Worm (Caenorhabditis elegans): ENCODE data around the gene Y22D7AL.3.

Gene Y22D7AL.3

ce11 chrIII:1601464-1602169 lies 39.6 kb upstream of the Y22D7AL.3 start (continued):
- TF ChIP-seq egl-13 (tag; optimal IDR thresholded peaks at IDR 0.05) = no peak
- TF ChIP-seq fkh-8 (tag; optimal IDR thresholded peaks at IDR 0.05) = peak; percentile 55
- no peak for TF ChIP-seq nhr-76 (tag; optimal IDR thresholded peaks at IDR 0.05)
- TF ChIP-seq snu-23 (GFP tag; optimal IDR thresholded peaks at IDR 0.05) = peak; percentile 40
- TF ChIP-seq irx-1 (tag; optimal IDR thresholded peaks at IDR 0.05) = peak; percentile 35
- TF ChIP-seq dsc-1 (tag; optimal IDR thresholded peaks at IDR 0.05) = peak; percentile 46
- no peak for TF ChIP-seq efl-1 (optimal IDR thresholded peaks at IDR 0.05)
- TF ChIP-seq efl-1 (GFP tag; optimal IDR thresholded peaks at IDR 0.05 in 1 of 2) = peak in 1 of 2 experiments; percentile 86
- TF ChIP-seq nhr-71 (tag; optimal IDR thresholded peaks at IDR 0.05) = peak; percentile 53
- TF ChIP-seq grh-1 (GFP tag; IDR thresholded peaks at IDR 0.05) = no peak
- TF ChIP-seq ces-1 (GFP tag; optimal IDR thresholded peaks at IDR 0.05) = no peak
- TF ChIP-seq lin-14 (GFP tag; optimal IDR thresholded peaks at IDR 0.05) = peak; percentile 68
- peak; percentile 34 for TF ChIP-seq elt-2 (tag; optimal IDR thresholded peaks at IDR 0.05)
- TF ChIP-seq nhr-19 (GFP tag; conservative IDR thresholded peaks at IDR 0.05) = peak; percentile 39
- peak; percentile 81 for TF ChIP-seq nhr-85 (tag)

ce11 chrIII:1602682-1603081 lies 38.6 kb upstream of the Y22D7AL.3 start:
- TF ChIP-seq mdl-1 (tag; optimal IDR thresholded peaks at IDR 0.05) (peak in 1 of 2 experiments; percentile 6), nhr-11 (tag; optimal IDR thresholded peaks at IDR 0.05) (no peak), zip-4 (GFP tag; optimal IDR thresholded peaks at IDR 0.05) (no peak), fkh-8 (tag; optimal IDR thresholded peaks at IDR 0.05) (no peak), elt-2 (tag; optimal IDR thresholded peaks at IDR 0.05) (peak; percentile 93), lin-35 (GFP tag; optimal IDR thresholded peaks at IDR 0.05) (peak in 1 of 2 experiments; percentile 44), unc-130 (tag; optimal IDR thresholded peaks at IDR 0.05) (no peak), mab-9 (GFP tag; IDR thresholded peaks at IDR 0.05) (no peak), fkh-4 (tag; optimal IDR thresholded peaks at IDR 0.05; ENCODE audit: borderline replicate concordance) (no peak), nhr-90 (tag; optimal IDR thresholded peaks at IDR 0.05; ENCODE audit: poor library complexity) (peak; percentile 33), ztf-11 (tag; optimal IDR thresholded peaks at IDR 0.05) (no peak), tbx-2 (tag; optimal IDR thresholded peaks at IDR 0.05) (no peak), lin-14 (GFP tag; optimal IDR thresholded peaks at IDR 0.05) (peak; percentile 58), sptf-1 (tag; optimal IDR thresholded peaks at IDR 0.05) (no peak), nhr-19 (GFP tag; conservative IDR thresholded peaks at IDR 0.05) (no peak), dsc-1 (tag; optimal IDR thresholded peaks at IDR 0.05) (no peak), egl-13 (tag; optimal IDR thresholded peaks at IDR 0.05) (no peak), pag-3 (tag; optimal IDR thresholded peaks at IDR 0.05; ENCODE audit: borderline replicate concordance, insufficient read depth) (no peak), pqm-1 (tag; optimal IDR thresholded peaks at IDR 0.05) (peak; percentile 50), nhr-84 (tag; optimal IDR thresholded peaks at IDR 0.05) (no peak), jun-1 (tag; optimal IDR thresholded peaks at IDR 0.05) (peak; percentile 29), blmp-1 (tag; optimal IDR thresholded peaks at IDR 0.05) (peak; percentile 47), grh-1 (GFP tag; IDR thresholded peaks at IDR 0.05) (no peak), ces-1 (GFP tag; optimal IDR thresholded peaks at IDR 0.05) (no peak), irx-1 (tag; optimal IDR thresholded peaks at IDR 0.05) (no peak), nhr-71 (tag; optimal IDR thresholded peaks at IDR 0.05) (peak; percentile 23), lir-3 (tag; optimal IDR thresholded peaks at IDR 0.05; ENCODE audit: poor library complexity) (no peak), mef-2 (tag; optimal IDR thresholded peaks at IDR 0.05) (no peak), egl-27 (tag; optimal IDR thresholded peaks at IDR 0.05) (no peak), C34B4.2 (tag; optimal IDR thresholded peaks at IDR 0.05) (no peak), fos-1 (tag; optimal IDR thresholded peaks at IDR 0.05) (peak; percentile 23), ama-1 (optimal IDR thresholded peaks at IDR 0.05) (no peak), elt-3 (tag; optimal IDR thresholded peaks at IDR 0.05) (peak in 5 of 6 experiments; percentile 22 to 93 (median 76)), efl-3 (GFP tag; optimal IDR thresholded peaks at IDR 0.05) (no peak), nhr-85 (tag) (peak; percentile 66), sup-37 (GFP tag; optimal IDR thresholded peaks at IDR 0.05) (no peak), Y116A8C.19 (tag; optimal IDR thresholded peaks at IDR 0.05; ENCODE audit: borderline replicate concordance) (no peak), nhr-20 (tag; optimal IDR thresholded peaks at IDR 0.05) (peak; percentile 28)

Measured in whole organism, L1 larva.